Worm (Caenorhabditis elegans) whole organism, young adult: ENCODE data around the gene lmtr-5.

Experiments
- attf-6 ChIP-seq: fragments of 200-800 bp; sonication (Bioruptor generic); IDR thresholded peaks from 2 replicates; pipeline ENCODE4 v1.3.6; 2022; ENCODE audit warnings: missing genetic modification reagents, missing genetic modification characterization, missing compliant biosample characterization
- dpl-1 ChIP-seq: fragments of 150-350 bp; optimal IDR thresholded peaks from 2 replicates; lab custom pipeline; 2014; ENCODE audit warnings: missing biosample characterization, missing genetic modification reagents, missing genetic modification characterization
- rpc-1 ChIP-seq, 2 experiments: fragments of 150-350 bp in 1 of 2; sonication (generic microtip) in 1 of 2; optimal IDR thresholded peaks; 2 replicates each; lab custom pipeline; 2014 to 2018; ENCODE audit warnings: missing biosample characterization in 1 of 2, missing genetic modification characterization in 1 of 2, missing genetic modification reagents in 1 of 2, missing genotype in 1 of 2

DNA sequence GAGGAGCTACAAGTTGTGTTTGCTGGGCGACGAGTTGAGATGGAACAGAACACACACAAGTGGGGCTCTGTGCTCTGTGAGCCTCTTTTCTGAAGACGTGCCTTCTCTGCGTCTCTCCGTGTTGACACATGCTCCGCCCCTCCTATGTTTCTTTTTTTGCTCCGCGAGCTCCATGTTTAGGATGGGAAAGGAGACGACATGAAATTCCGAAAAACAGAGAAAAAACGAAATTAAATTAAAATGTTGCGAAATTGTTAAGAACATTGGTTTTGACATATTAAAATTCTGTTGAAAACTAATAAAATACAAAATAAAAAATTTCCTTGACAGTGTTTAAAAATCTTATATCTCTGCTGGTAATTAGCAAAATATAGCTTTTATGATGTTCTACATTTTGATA lies 44.3 kb upstream of the lmtr-5 start, which contains the start of gene mec-12:
- TF ChIP-seq attf-6 (GFP tag; lab: Robert Waterston, UW) (no peak), dpl-1 (no peak), rpc-1 (optimal IDR thresholded peaks at IDR 0.05; lab: Kevin White, UChicago) (no peak), rpc-1 (tag; optimal IDR thresholded peaks at IDR 0.05; lab: Kevin White, UChicago) (no peak)
